Worm (Caenorhabditis elegans): ENCODE data around the gene K07D4.5.

- TF ChIP-seq pes-1 (GFP tag; IDR thresholded peaks at IDR 0.05): no peak
- no peak for TF ChIP-seq hnd-1 (tag; optimal IDR thresholded peaks at IDR 0.05)
- no peak for TF ChIP-seq ama-1 (optimal IDR thresholded peaks at IDR 0.05)
- TF ChIP-seq tbx-37 (GFP tag; conservative IDR thresholded peaks at IDR 0.05): no peak
- no peak for TF ChIP-seq ceh-36 (tag; optimal IDR thresholded peaks at IDR 0.05)
- no peak for TF ChIP-seq ets-7 (tag; optimal IDR thresholded peaks at IDR 0.05)
- TF ChIP-seq tbx-11 (GFP tag; IDR thresholded peaks at IDR 0.05): no peak
- no peak for TF ChIP-seq ceh-13 (GFP tag; optimal IDR thresholded peaks at IDR 0.05)
- no peak for TF ChIP-seq hmbx-1 (tag; optimal IDR thresholded peaks at IDR 0.05)
- TF ChIP-seq aly-1 (tag; optimal IDR thresholded peaks at IDR 0.05): no peak
Observed at ce11 chrII:4002134-4002533, 23.2 kb downstream of the K07D4.5 start.

Data from whole organism, early embryonic.